Fruit fly (Drosophila melanogaster) whole organism, embryonic: Measurements from ENCODE around the gene meso18E.

ENCODE experiments used
- ATbp ChIP-seq: fragments of 200-800 bp; sonication (Bioruptor generic); optimal IDR thresholded peaks from 2 replicates; lab custom pipeline; 2017; ENCODE audit warnings: missing biosample characterization, mild to moderate bottlenecking, missing genetic modification characterization, missing genetic modification reagents
- B-H1 ChIP-seq: fragments of 200-800 bp; sonication (Bioruptor generic); IDR thresholded peaks from 3 replicates; pipeline ENCODE4 v1.3.6; 2022; ENCODE audit warnings: missing biosample characterization, missing genetic modification characterization
- CG10654 ChIP-seq: fragments of 200-800 bp; sonication (Bioruptor generic); optimal IDR thresholded peaks from 2 replicates; lab custom pipeline; 2016; ENCODE audit warnings: missing biosample characterization, missing genetic modification characterization
- CG13296 ChIP-seq: fragments of 200-800 bp; sonication (Bioruptor generic); optimal IDR thresholded peaks from 3 replicates; lab custom pipeline; 2018; ENCODE audit warnings: missing biosample characterization, mild to moderate bottlenecking, missing genetic modification characterization
- CG15073 ChIP-seq: fragments of 200-800 bp; sonication (Bioruptor generic); optimal IDR thresholded peaks from 2 replicates; lab custom pipeline; 2016; ENCODE audit warnings: missing biosample characterization, missing genetic modification characterization
- CG15479 ChIP-seq: fragments of 200-800 bp; sonication (Bioruptor generic); optimal IDR thresholded peaks from 3 replicates; lab custom pipeline; 2019; ENCODE audit warnings: missing biosample characterization, mild to moderate bottlenecking, missing genetic modification characterization, moderate library complexity
- CG17328 ChIP-seq: fragments of 200-800 bp; sonication (Bioruptor generic); IDR thresholded peaks from 2 replicates; pipeline ENCODE4 v1.3.6; 2022; ENCODE audit warnings: missing biosample characterization, missing genetic modification characterization
- CG18764 ChIP-seq: fragments of 200-800 bp; sonication (Bioruptor generic); optimal IDR thresholded peaks from 3 replicates; lab custom pipeline; 2016; ENCODE audit warnings: missing biosample characterization, missing genetic modification characterization
- CG2120 ChIP-seq: fragments of 200-800 bp; sonication (Bioruptor generic); optimal IDR thresholded peaks from 3 replicates; lab custom pipeline; 2016; ENCODE audit warnings: missing biosample characterization, missing genetic modification characterization
- CG31388 ChIP-seq: fragments of 200-800 bp; sonication (Bioruptor generic); optimal IDR thresholded peaks from 2 replicates; lab custom pipeline; 2016; ENCODE audit warnings: missing biosample characterization, missing genetic modification characterization
- CG34224 ChIP-seq: fragments of 200-800 bp; sonication (Bioruptor generic); IDR thresholded peaks from 3 replicates; pipeline ENCODE4 v1.3.6; 2022; ENCODE audit warnings: missing biosample characterization, missing genetic modification characterization; ENCODE audit not compliant: partially characterized antibody
- CG34376 ChIP-seq: fragments of 200-800 bp; sonication (Bioruptor generic); optimal IDR thresholded peaks from 2 replicates; lab custom pipeline; 2018; ENCODE audit warnings: missing biosample characterization, mild to moderate bottlenecking, missing genetic modification characterization
- CG3995 ChIP-seq: fragments of 200-800 bp; sonication (Bioruptor generic); optimal IDR thresholded peaks from 3 replicates; lab custom pipeline; 2016; ENCODE audit warnings: missing biosample characterization, missing genetic modification characterization
- CG4328 ChIP-seq: fragments of 200-800 bp; sonication (Bioruptor generic); optimal IDR thresholded peaks from 3 replicates; lab custom pipeline; 2017; ENCODE audit warnings: missing biosample characterization, missing genetic modification reagents, missing genetic modification characterization
- CG7357 ChIP-seq: fragments of 200-800 bp; sonication (Bioruptor generic); IDR thresholded peaks from 3 replicates; pipeline ENCODE4 v1.3.6; 2022; ENCODE audit warnings: missing biosample characterization, missing genetic modification characterization
- CG7556 ChIP-seq: fragments of 200-800 bp; sonication (Bioruptor generic); optimal IDR thresholded peaks from 2 replicates; lab custom pipeline; 2017; ENCODE audit warnings: missing biosample characterization, mild to moderate bottlenecking, missing genetic modification characterization
- CG8924 ChIP-seq: fragments of 200-800 bp; optimal IDR thresholded peaks from 3 replicates; lab custom pipeline; 2019; ENCODE audit warnings: missing biosample characterization, mild to moderate bottlenecking, missing genetic modification characterization, moderate library complexity
- CG9437 ChIP-seq: fragments of 200-800 bp; sonication (Bioruptor generic); optimal IDR thresholded peaks from 2 replicates; lab custom pipeline; 2018; ENCODE audit warnings: missing biosample characterization, mild to moderate bottlenecking, missing genetic modification characterization
- CG9817 ChIP-seq: fragments of 200-800 bp; sonication (Bioruptor generic); optimal IDR thresholded peaks from 2 replicates; lab custom pipeline; 2018; ENCODE audit warnings: missing biosample characterization, mild to moderate bottlenecking, missing genetic modification characterization, moderate library complexity
- Camta ChIP-seq: fragments of 200-800 bp; sonication (Bioruptor generic); optimal IDR thresholded peaks from 2 replicates; lab custom pipeline; 2016; ENCODE audit warnings: missing biosample characterization, missing genetic modification characterization
- CkIIα-i1 ChIP-seq: fragments of 200-800 bp; sonication (Bioruptor generic); IDR thresholded peaks from 2 replicates; pipeline ENCODE4 v1.3.6; 2022; ENCODE audit warnings: missing biosample characterization, missing genetic modification characterization
- CrebB ChIP-seq: fragments of 200-800 bp; sonication (Bioruptor generic); optimal IDR thresholded peaks from 3 replicates; lab custom pipeline; 2018; ENCODE audit warnings: missing biosample characterization, mild to moderate bottlenecking, missing genetic modification characterization
- D19B ChIP-seq: fragments of 200-800 bp; sonication (Bioruptor generic); optimal IDR thresholded peaks from 2 replicates; lab custom pipeline; 2017; ENCODE audit warnings: missing biosample characterization, mild to moderate bottlenecking, missing genetic modification characterization
- HmgD ChIP-seq: fragments of 200-800 bp; sonication (Bioruptor generic); optimal IDR thresholded peaks from 3 replicates; lab custom pipeline; 2016; ENCODE audit warnings: missing biosample characterization, missing genetic modification characterization
- Max ChIP-seq: fragments of 200-800 bp; sonication (Bioruptor generic); optimal IDR thresholded peaks from 2 replicates; lab custom pipeline; 2016; ENCODE audit warnings: missing biosample characterization, mild to moderate bottlenecking, missing genetic modification characterization
- Med ChIP-seq: fragments of 200-800 bp; sonication (Bioruptor generic); peaks from one replicate; lab custom pipeline; 2016; ENCODE audit warnings: missing biosample characterization, missing genetic modification characterization, mild to moderate bottlenecking, inconsistent platforms, moderate library complexity
- Pdp1 ChIP-seq, 2 experiments: fragments of 200-800 bp; sonication (Bioruptor generic); optimal IDR thresholded peaks; 3 replicates each; lab custom pipeline; 2016; ENCODE audit warnings: missing biosample characterization in 2 of 2, missing genetic modification characterization in 2 of 2, mild to moderate bottlenecking in 1 of 2, moderate library complexity in 1 of 2
- Ptx1 ChIP-seq: fragments of 200-800 bp; sonication (Bioruptor generic); IDR thresholded peaks from 2 replicates; pipeline ENCODE4 v1.3.6; 2022; ENCODE audit warnings: missing biosample characterization, missing genetic modification characterization
- Sox100B ChIP-seq: fragments of 200-800 bp; sonication (Bioruptor generic); optimal IDR thresholded peaks from 3 replicates; lab custom pipeline; 2018; ENCODE audit warnings: missing biosample characterization, mild to moderate bottlenecking, missing genetic modification characterization
- Ssrp ChIP-seq: fragments of 200-800 bp; sonication (Bioruptor generic); optimal IDR thresholded peaks from 2 replicates; lab custom pipeline; 2018; ENCODE audit warnings: missing biosample characterization, mild to moderate bottlenecking, missing genetic modification characterization, moderate library complexity
- ato ChIP-seq: fragments of 200-800 bp; sonication (Bioruptor generic); IDR thresholded peaks from 2 replicates; pipeline ENCODE4 v1.3.6; 2022; ENCODE audit warnings: missing biosample characterization, missing genetic modification characterization; ENCODE audit not compliant: partially characterized antibody
- bcd ChIP-seq: fragments of 200-800 bp; sonication (Bioruptor generic); optimal IDR thresholded peaks from 2 replicates; lab custom pipeline; 2017; ENCODE audit warnings: missing biosample characterization, mild to moderate bottlenecking, missing genetic modification characterization
- ci ChIP-seq: fragments of 200-800 bp; sonication (Bioruptor generic); IDR thresholded peaks from 3 replicates; pipeline ENCODE4 v1.3.6; 2022; ENCODE audit warnings: missing biosample characterization, missing genetic modification characterization
- fru ChIP-seq: fragments of >200 bp; optimal IDR thresholded peaks from 2 replicates; lab custom pipeline; 2017
- gcm2 ChIP-seq: fragments of 200-800 bp; sonication (Bioruptor generic); optimal IDR thresholded peaks from 2 replicates; lab custom pipeline; 2016; ENCODE audit warnings: missing biosample characterization, missing genetic modification characterization
- her ChIP-seq: fragments of 200-800 bp; sonication (Bioruptor generic); optimal IDR thresholded peaks from 2 replicates; lab custom pipeline; 2016; ENCODE audit warnings: missing biosample characterization, missing genetic modification characterization
- knrl ChIP-seq: fragments of 200-800 bp; sonication (Bioruptor generic); IDR thresholded peaks from 3 replicates; pipeline ENCODE4 v1.3.6; 2022; ENCODE audit warnings: missing biosample characterization, missing genetic modification characterization; ENCODE audit not compliant: partially characterized antibody
- mld ChIP-seq: fragments of 200-800 bp; sonication (Bioruptor generic); IDR thresholded peaks from 3 replicates; pipeline ENCODE4 v1.3.6; 2022; ENCODE audit warnings: missing biosample characterization, missing genetic modification characterization; ENCODE audit not compliant: partially characterized antibody
- oc ChIP-seq: fragments of 200-800 bp; sonication (Bioruptor generic); optimal IDR thresholded peaks from 2 replicates; lab custom pipeline; 2018; ENCODE audit warnings: missing biosample characterization, mild to moderate bottlenecking, missing genetic modification characterization, moderate library complexity
- pum ChIP-seq: fragments of 200-800 bp; sonication (Bioruptor generic); optimal IDR thresholded peaks from 2 replicates; lab custom pipeline; 2016; ENCODE audit warnings: missing biosample characterization, missing genetic modification characterization
- scrt ChIP-seq: fragments of 200-800 bp; sonication (Bioruptor generic); optimal IDR thresholded peaks from 2 replicates; lab custom pipeline; 2018; ENCODE audit warnings: missing biosample characterization, mild to moderate bottlenecking, missing genetic modification characterization, moderate library complexity
- sens-2 ChIP-seq: fragments of 200-800 bp; sonication (Bioruptor generic); IDR thresholded peaks from 2 replicates; pipeline ENCODE4 v1.3.6; 2022; ENCODE audit warnings: missing biosample characterization, missing genetic modification characterization
- tap ChIP-seq: fragments of 200-800 bp; optimal IDR thresholded peaks from 3 replicates; lab custom pipeline; 2019; ENCODE audit warnings: missing biosample characterization, mild to moderate bottlenecking, missing genetic modification characterization, moderate library complexity
- toy ChIP-seq: fragments of 200-800 bp; sonication (Bioruptor generic); IDR thresholded peaks from 2 replicates; pipeline ENCODE4 v1.3.6; 2022; ENCODE audit warnings: missing biosample characterization, missing genetic modification characterization
- unc-4 ChIP-seq: fragments of 200-800 bp; sonication (Bioruptor generic); IDR thresholded peaks from 2 replicates; pipeline ENCODE4 v1.3.6; 2022; ENCODE audit warnings: missing biosample characterization, missing genetic modification characterization; ENCODE audit not compliant: partially characterized antibody
- unpg ChIP-seq: fragments of 200-800 bp; sonication (Bioruptor generic); optimal IDR thresholded peaks from 3 replicates; lab custom pipeline; 2018; ENCODE audit warnings: missing biosample characterization, mild to moderate bottlenecking, missing genetic modification characterization, moderate library complexity
- z ChIP-seq: fragments of 200-800 bp; sonication (Bioruptor generic); IDR thresholded peaks from 3 replicates; pipeline ENCODE4 v1.3.6; 2022; ENCODE audit warnings: missing biosample characterization, missing genetic modification characterization
- zen ChIP-seq: fragments of 200-800 bp; sonication (Bioruptor generic); optimal IDR thresholded peaks from 3 replicates; lab custom pipeline; 2018; ENCODE audit warnings: missing biosample characterization, mild to moderate bottlenecking, missing genetic modification characterization, moderate library complexity
- zfh1 ChIP-seq: fragments of 200-800 bp; sonication (Bioruptor generic); IDR thresholded peaks from 3 replicates; pipeline ENCODE4 v1.3.6; 2022; ENCODE audit warnings: missing biosample characterization, missing genetic modification characterization
- zfh2 ChIP-seq: fragments of 200-800 bp; sonication (Bioruptor generic); optimal IDR thresholded peaks from 2 replicates; lab custom pipeline; 2016; ENCODE audit warnings: missing biosample characterization, missing genetic modification characterization

Gene meso18E

dm6 chrX:19675662-19676061, 37.2 kb downstream of the meso18E start, which contains the start of gene et:
Gene et (minus strand): TSS chrX:19675891.
- no peak for TF ChIP-seq Camta (GFP tag; lab: Kevin White, UChicago)
- TF ChIP-seq toy (GFP tag; lab: Robert Waterston, UW) = no peak
- TF ChIP-seq CG34376 (GFP tag; lab: Kevin White, UChicago) = peak; percentile 1
- TF ChIP-seq z (GFP tag; lab: Robert Waterston, UW) = peak; percentile 58; the same call in 1 of the 3 replicates
- no peak for TF ChIP-seq CG18764
- TF ChIP-seq ci (GFP tag; lab: Robert Waterston, UW) = no peak
- TF ChIP-seq CG17328 (GFP tag; lab: Robert Waterston, UW) = no peak
- no peak for TF ChIP-seq unpg
- TF ChIP-seq Med (GFP tag; lab: Kevin White, UChicago) = peak; percentile 26

- TF ChIP-seq CG31388 (GFP tag; lab: Kevin White, UChicago) (peak; percentile 73), CrebB (tag; lab: Kevin White, UChicago) (peak; percentile 94), CG2120 (peak; percentile 98), CG7556 (GFP tag; lab: Kevin White, UChicago) (peak; percentile 95), bcd (GFP tag; lab: Kevin White, UChicago) (peak; percentile 91), D19B (GFP tag; lab: Kevin White, UChicago) (peak; percentile 67), fru (lab: Kevin White, UChicago) (no peak), scrt (peak; percentile 87), unc-4 (GFP tag; lab: Robert Waterston, UW) (no peak), B-H1 (peak; percentile 89), CG13296 (GFP tag; lab: Kevin White, UChicago) (peak; percentile 87), zfh1 (GFP tag; lab: Robert Waterston, UW) (peak; percentile 96), zen (tag; lab: Kevin White, UChicago) (peak; percentile 89), CG10654 (GFP tag; lab: Kevin White, UChicago) (peak; percentile 88), her (GFP tag; lab: Kevin White, UChicago) (peak; percentile 97), Max (GFP tag; lab: Kevin White, UChicago) (peak; percentile 88), Ssrp (tag; lab: Kevin White, UChicago) (peak; percentile 95), CG9437 (GFP tag; lab: Kevin White, UChicago) (peak; percentile 86), CG7357 (GFP tag; lab: Robert Waterston, UW) (peak; percentile 87), Pdp1 (GFP tag; optimal IDR thresholded peaks at IDR 0.05; lab: Kevin White, UChicago) (peak; percentile 96 to 98), tap (tag; lab: Kevin White, UChicago) (peak; percentile 86), CG34224 (GFP tag; lab: Robert Waterston, UW) (no peak), zfh2 (GFP tag; lab: Kevin White, UChicago) (peak; percentile 98), CkIIα-i1 (peak; percentile 32; the same call in 1 of the 2 replicates), oc (tag; lab: Kevin White, UChicago) (peak; percentile 97), CG15479 (GFP tag; lab: Kevin White, UChicago) (no peak), pum (GFP tag; lab: Kevin White, UChicago) (peak; percentile 98), CG4328 (GFP tag; lab: Kevin White, UChicago) (peak; percentile 84), ato (GFP tag; lab: Robert Waterston, UW) (no peak), knrl (no peak), CG15073 (GFP tag; lab: Kevin White, UChicago) (peak; percentile 86), CG3995 (peak; percentile 73), sens-2 (peak; percentile 92), ATbp (peak; percentile 96), gcm2 (GFP tag; lab: Kevin White, UChicago) (peak; percentile 88), HmgD (GFP tag; lab: Kevin White, UChicago) (peak; percentile 92), CG8924 (tag; lab: Kevin White, UChicago) (peak; percentile 94), Sox100B (no peak), CG9817 (tag; lab: Kevin White, UChicago) (peak; percentile 97), Ptx1 (peak; percentile 90), mld (GFP tag; lab: Robert Waterston, UW) (no peak)
Observed at dm6 chrX:19668405-19668804, 44.4 kb downstream of the meso18E start.
